Worm (Caenorhabditis elegans): ENCODE data around the gene him-18.
A peak's percentile ranks its signal among the peaks of the same experiment; 100 is the strongest.
"Not testable (repeated sequence)": the region's sequence is repeated elsewhere in the genome, so short reads cannot be mapped to it uniquely, and the experiment has no call there.

Gene him-18

DNA sequence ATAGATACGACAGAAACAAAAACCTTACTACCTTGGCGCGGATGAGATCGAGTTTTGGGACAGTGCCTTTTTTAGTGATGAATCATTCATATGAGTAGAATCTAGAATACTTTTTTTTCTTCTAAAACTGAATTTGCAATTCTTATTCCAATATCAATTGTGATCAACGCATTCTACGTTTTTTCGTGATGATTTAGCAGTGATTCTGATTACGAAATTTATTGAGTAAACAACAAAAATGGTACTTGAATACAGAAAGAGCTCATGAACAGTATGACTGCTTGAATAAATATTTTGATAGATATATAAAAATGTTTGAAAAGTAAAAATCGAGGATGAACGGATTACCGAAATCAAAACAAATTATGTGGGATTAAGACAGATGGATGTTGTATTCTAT, at the start of gene him-18:
Gene him-18, minus strand, starts transcription at position 101 of the 400 bp plus-strand sequence.
- TF ChIP-seq flt-1 (GFP tag; IDR thresholded peaks at IDR 0.05) (no peak), med-1 (GFP tag; optimal IDR thresholded peaks at IDR 0.05; ENCODE audit: insufficient read depth) (no peak), klf-2 (GFP tag; conservative IDR thresholded peaks at IDR 0.05) (no peak), cog-1 (tag; optimal IDR thresholded peaks at IDR 0.05) (no peak)

DNA sequence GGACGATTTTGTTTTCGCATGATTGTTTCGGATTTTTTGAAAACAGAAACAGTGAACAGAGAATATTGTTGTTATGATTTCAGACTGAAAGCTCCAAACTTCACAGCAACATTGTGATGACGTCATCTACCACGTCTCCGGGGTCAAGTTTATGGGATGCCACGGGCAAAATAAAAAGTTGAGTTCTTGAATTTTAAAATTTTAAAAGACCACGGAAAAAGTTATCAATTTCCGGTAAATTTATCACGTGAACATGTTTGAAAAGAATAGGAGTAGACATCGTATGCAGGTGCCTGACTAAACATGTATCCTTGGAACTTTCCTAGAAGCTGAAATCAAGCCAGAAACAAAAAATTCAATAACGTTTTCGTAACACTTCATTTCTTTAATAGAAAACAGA, 48.5 kb upstream of the him-18 start, which contains the start of gene B0393.4:
Gene B0393.4, minus strand, starts transcription at position 101 of the 400 bp plus-strand sequence.
- TF ChIP-seq T22C8.4 (GFP tag; IDR thresholded peaks at IDR 0.05) (no peak), klf-2 (GFP tag; conservative IDR thresholded peaks at IDR 0.05) (no peak), ref-1 (GFP tag; conservative IDR thresholded peaks at IDR 0.05) (no peak), ztf-23 (GFP tag; IDR thresholded peaks at IDR 0.05) (no peak), flt-1 (GFP tag; IDR thresholded peaks at IDR 0.05) (no peak), tab-1 (GFP tag; IDR thresholded peaks at IDR 0.05) (no peak), ztf-29 (GFP tag; IDR thresholded peaks at IDR 0.05) (no peak), med-1 (GFP tag; optimal IDR thresholded peaks at IDR 0.05; ENCODE audit: insufficient read depth) (no peak), cog-1 (tag; optimal IDR thresholded peaks at IDR 0.05) (no peak)

DNA sequence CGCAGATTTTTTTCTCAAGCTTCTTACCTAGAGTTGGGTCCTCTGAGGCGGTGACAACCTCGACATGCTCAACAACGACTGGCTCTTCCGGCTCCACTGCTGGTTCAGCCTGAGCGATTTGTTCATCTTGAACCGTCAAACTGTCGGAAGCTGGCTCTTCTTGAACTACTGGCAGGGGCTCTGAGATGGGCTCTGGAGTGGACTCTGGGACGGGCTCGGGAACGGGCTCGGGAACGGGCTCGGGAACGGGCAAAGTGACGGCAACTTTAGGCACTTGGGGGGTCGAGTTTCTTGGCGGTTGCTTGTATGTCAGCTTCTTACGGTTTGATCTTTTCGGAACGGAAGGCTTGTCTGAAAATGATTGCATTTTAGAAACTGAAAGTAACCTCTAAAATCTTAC, 47.9 kb upstream of the him-18 start:
- TF ChIP-seq T22C8.4 (GFP tag; IDR thresholded peaks at IDR 0.05) (no peak), ztf-29 (GFP tag; IDR thresholded peaks at IDR 0.05) (no peak), klf-2 (GFP tag; conservative IDR thresholded peaks at IDR 0.05) (no peak), cog-1 (tag; optimal IDR thresholded peaks at IDR 0.05) (no peak), med-1 (GFP tag; optimal IDR thresholded peaks at IDR 0.05; ENCODE audit: insufficient read depth) (no peak), flt-1 (GFP tag; IDR thresholded peaks at IDR 0.05) (no peak), ztf-23 (GFP tag; IDR thresholded peaks at IDR 0.05) (no peak), tab-1 (GFP tag; IDR thresholded peaks at IDR 0.05) (no peak), ref-1 (GFP tag; conservative IDR thresholded peaks at IDR 0.05) (no peak)

ce11 chrIII:4756983-4757382, 42.0 kb upstream of the him-18 start, which contains the start of gene fbxl-2:
fbxl-2 (plus strand) TSS chrIII:4757260.
- peak; percentile 72 for TF ChIP-seq T22C8.4 (GFP tag; IDR thresholded peaks at IDR 0.05)
- TF ChIP-seq klf-2 (GFP tag; conservative IDR thresholded peaks at IDR 0.05): peak; percentile 77; the same call in 1 of the 2 replicates
- TF ChIP-seq ztf-23 (GFP tag; IDR thresholded peaks at IDR 0.05): peak; percentile 86
- peak; percentile 39 for TF ChIP-seq med-1 (GFP tag; optimal IDR thresholded peaks at IDR 0.05; ENCODE audit: insufficient read depth)
- peak; percentile 87 for TF ChIP-seq flt-1 (GFP tag; IDR thresholded peaks at IDR 0.05)
- peak; percentile 86 for TF ChIP-seq tab-1 (GFP tag; IDR thresholded peaks at IDR 0.05)
- TF ChIP-seq ztf-29 (GFP tag; IDR thresholded peaks at IDR 0.05): peak; percentile 66
- 0 out of 2 replicates have a peak, but pooled peaks have one; percentile 35 for TF ChIP-seq ref-1 (GFP tag; conservative IDR thresholded peaks at IDR 0.05)
- peak; percentile 81 for TF ChIP-seq cog-1 (tag; optimal IDR thresholded peaks at IDR 0.05)

ce11 chrIII:4754001-4754561, 39.1 kb upstream of the him-18 start, which contains the start of the genes rps-0 and rbg-3:
rps-0 (minus strand) TSS chrIII:4754051.
rbg-3 (plus strand) TSS chrIII:4754424.
- TF ChIP-seq klf-2 (GFP tag; conservative IDR thresholded peaks at IDR 0.05): no peak
- TF ChIP-seq ztf-29 (GFP tag; IDR thresholded peaks at IDR 0.05): 0 out of 2 replicates have a peak, but pooled peaks have one; percentile 21
- TF ChIP-seq T22C8.4 (GFP tag; IDR thresholded peaks at IDR 0.05): no peak
- peak; percentile 41 for TF ChIP-seq cog-1 (tag; optimal IDR thresholded peaks at IDR 0.05)
- TF ChIP-seq flt-1 (GFP tag; IDR thresholded peaks at IDR 0.05): no peak
- no peak for TF ChIP-seq tab-1 (GFP tag; IDR thresholded peaks at IDR 0.05)
- TF ChIP-seq ztf-23 (GFP tag; IDR thresholded peaks at IDR 0.05): peak; percentile 71; the same call in 1 of the 2 replicates

DNA sequence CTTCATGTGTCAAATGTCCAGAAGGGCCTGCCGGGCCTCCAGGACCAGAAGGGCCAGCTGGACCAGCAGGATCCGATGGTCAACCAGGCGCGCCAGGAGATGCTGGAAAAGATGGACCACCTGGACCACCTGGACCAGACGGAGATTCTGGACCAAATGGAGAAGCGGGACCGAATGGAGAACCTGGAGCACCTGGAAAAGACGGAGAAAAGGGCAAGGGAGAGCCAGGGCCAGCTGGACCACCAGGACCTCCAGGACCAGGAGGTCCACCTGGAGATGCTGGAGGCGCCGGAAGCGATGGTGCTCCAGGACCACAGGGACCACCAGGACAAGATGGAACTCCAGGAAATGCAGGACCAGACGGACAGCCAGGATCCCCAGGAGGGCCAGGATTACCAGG, 33.7 kb upstream of the him-18 start:
- TF ChIP-seq klf-2 (GFP tag; conservative IDR thresholded peaks at IDR 0.05) (0 out of 2 replicates have a peak, but pooled peaks have one; percentile 5), cog-1 (tag; optimal IDR thresholded peaks at IDR 0.05) (no peak)

ce11 chrIII:4748109-4748508, 33.1 kb upstream of the him-18 start, which contains the start of gene col-89:
col-89 (plus strand) TSS chrIII:4748127.
- TF ChIP-seq ztf-23 (GFP tag; IDR thresholded peaks at IDR 0.05) (no peak), cog-1 (tag; optimal IDR thresholded peaks at IDR 0.05) (no peak), flt-1 (GFP tag; IDR thresholded peaks at IDR 0.05) (no peak), T22C8.4 (GFP tag; IDR thresholded peaks at IDR 0.05) (no peak), ref-1 (GFP tag; conservative IDR thresholded peaks at IDR 0.05) (no peak), klf-2 (GFP tag; conservative IDR thresholded peaks at IDR 0.05) (no peak)

ce11 chrIII:4745934-4746333, 30.9 kb upstream of the him-18 start, which contains the start of gene F17C8.6:
F17C8.6 (minus strand) TSS chrIII:4746034.
- TF ChIP-seq ztf-23 (GFP tag; IDR thresholded peaks at IDR 0.05) (no peak), med-1 (GFP tag; optimal IDR thresholded peaks at IDR 0.05; ENCODE audit: insufficient read depth) (no peak), ztf-29 (GFP tag; IDR thresholded peaks at IDR 0.05) (no peak), flt-1 (GFP tag; IDR thresholded peaks at IDR 0.05) (no peak), tab-1 (GFP tag; IDR thresholded peaks at IDR 0.05) (no peak), T22C8.4 (GFP tag; IDR thresholded peaks at IDR 0.05) (no peak), cog-1 (tag; optimal IDR thresholded peaks at IDR 0.05) (no peak), ref-1 (GFP tag; conservative IDR thresholded peaks at IDR 0.05) (no peak), klf-2 (GFP tag; conservative IDR thresholded peaks at IDR 0.05) (no peak)

DNA sequence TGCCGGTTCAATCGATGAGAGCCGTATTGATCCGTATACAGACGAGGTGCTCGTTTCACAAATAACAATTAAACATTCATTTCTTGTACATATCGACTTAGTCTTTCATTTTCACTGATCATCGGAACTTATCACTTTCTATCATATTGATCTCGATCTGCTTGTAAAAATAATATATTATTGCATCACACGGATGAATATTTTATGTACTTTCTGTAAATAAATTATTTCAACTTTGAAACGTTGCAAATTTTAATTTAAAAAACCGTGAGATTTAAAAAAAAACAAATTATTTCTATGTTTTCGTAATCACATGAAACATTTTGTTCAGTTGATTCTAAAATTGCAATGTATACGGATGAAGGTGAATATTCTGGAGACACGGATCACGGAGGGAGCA, 27.6 kb upstream of the him-18 start, which contains the start of gene twk-6:
Gene twk-6, plus strand, starts transcription at position 301 of the 400 bp plus-strand sequence.
- not testable (repeated sequence) for TF ChIP-seq cog-1 (tag; optimal IDR thresholded peaks at IDR 0.05); ref-1 (GFP tag; conservative IDR thresholded peaks at IDR 0.05); tab-1 (GFP tag; IDR thresholded peaks at IDR 0.05)

DNA sequence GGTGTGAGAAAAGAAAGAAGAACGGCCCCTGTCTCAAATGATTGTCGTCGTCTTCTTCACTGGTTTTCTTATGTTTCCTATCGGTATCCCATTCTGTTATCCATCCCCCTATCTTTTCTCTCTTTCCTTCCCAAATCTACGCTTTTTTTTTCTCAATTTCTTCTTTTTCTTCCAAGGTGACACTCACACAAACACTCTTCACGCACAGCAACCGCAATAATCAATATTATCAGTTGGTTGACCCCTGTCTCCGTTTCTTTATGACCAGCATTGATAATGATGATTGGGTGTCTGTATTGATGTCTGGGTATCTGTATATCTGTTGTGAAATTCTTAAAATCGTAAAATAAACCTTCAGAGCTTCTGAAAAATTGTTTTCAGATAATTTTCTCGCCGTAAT, 25.8 kb upstream of the him-18 start:
- TF ChIP-seq ztf-29 (GFP tag; IDR thresholded peaks at IDR 0.05): no peak
- TF ChIP-seq cog-1 (tag; optimal IDR thresholded peaks at IDR 0.05): no peak
- TF ChIP-seq T22C8.4 (GFP tag; IDR thresholded peaks at IDR 0.05): no peak
- no peak for TF ChIP-seq flt-1 (GFP tag; IDR thresholded peaks at IDR 0.05)
- no peak for TF ChIP-seq tab-1 (GFP tag; IDR thresholded peaks at IDR 0.05)
- TF ChIP-seq klf-2 (GFP tag; conservative IDR thresholded peaks at IDR 0.05): no peak
- TF ChIP-seq ref-1 (GFP tag; conservative IDR thresholded peaks at IDR 0.05): no peak
- TF ChIP-seq med-1 (GFP tag; optimal IDR thresholded peaks at IDR 0.05; ENCODE audit: insufficient read depth): no peak
- no peak for TF ChIP-seq ztf-23 (GFP tag; IDR thresholded peaks at IDR 0.05)

Measured in whole organism, midembryonic.